Fruit fly (Drosophila melanogaster) whole organism, adult: ENCODE measurements around the gene CG8673.

Source experiments
- CG11617 ChIP-seq: fragments of 200-800 bp; sonication (Bioruptor generic); optimal IDR thresholded peaks from 2 replicates; lab custom pipeline; 2017; ENCODE audit warnings: mild to moderate bottlenecking, missing biosample characterization, missing genetic modification reagents, missing genetic modification characterization
- CG12768 ChIP-seq: fragments of 200-800 bp; sonication (Bioruptor generic); optimal IDR thresholded peaks from 2 replicates; lab custom pipeline; 2017; ENCODE audit warnings: missing biosample characterization, missing genetic modification characterization, mild to moderate bottlenecking, moderate library complexity, missing genetic modification reagents
- CG14711 ChIP-seq: fragments of 200-800 bp; sonication (Bioruptor generic); optimal IDR thresholded peaks from 2 replicates; lab custom pipeline; 2018; ENCODE audit warnings: missing biosample characterization, mild to moderate bottlenecking, missing genetic modification characterization, moderate library complexity
- CG1620 ChIP-seq: fragments of 200-800 bp; sonication (Bioruptor generic); optimal IDR thresholded peaks from 2 replicates; lab custom pipeline; 2016; ENCODE audit warnings: missing biosample characterization, missing genetic modification characterization
- CG33017 ChIP-seq: fragments of 200-800 bp; sonication (Bioruptor generic); optimal IDR thresholded peaks from 2 replicates; lab custom pipeline; 2018; ENCODE audit warnings: missing biosample characterization, mild to moderate bottlenecking, missing genetic modification characterization, moderate library complexity
- CG5204 ChIP-seq: fragments of 200-800 bp; sonication (Bioruptor generic); optimal IDR thresholded peaks from 2 replicates; lab custom pipeline; 2016; ENCODE audit warnings: missing biosample characterization, missing genetic modification characterization
- CG7045 ChIP-seq: fragments of 200-800 bp; sonication (Bioruptor generic); optimal IDR thresholded peaks from 2 replicates; lab custom pipeline; 2017; ENCODE audit warnings: missing biosample characterization, mild to moderate bottlenecking, missing genetic modification characterization
- CG7101 ChIP-seq: fragments of 200-800 bp; sonication (Bioruptor generic); optimal IDR thresholded peaks from 2 replicates; lab custom pipeline; 2018; ENCODE audit warnings: missing biosample characterization, mild to moderate bottlenecking, missing genetic modification characterization, moderate library complexity
- Clk ChIP-seq: fragments of 200-800 bp; sonication (Bioruptor generic); optimal IDR thresholded peaks from 2 replicates; lab custom pipeline; 2017; ENCODE audit warnings: missing biosample characterization, missing genetic modification characterization
- Crg-1 ChIP-seq: fragments of 200-800 bp; sonication (Bioruptor generic); optimal IDR thresholded peaks from 2 replicates; lab custom pipeline; 2016; ENCODE audit warnings: missing biosample characterization, missing genetic modification characterization
- Hr96 ChIP-seq: fragments of 200-800 bp; sonication (Bioruptor generic); optimal IDR thresholded peaks from 2 replicates; lab custom pipeline; 2016; ENCODE audit warnings: missing biosample characterization, missing genetic modification characterization
- Mnt ChIP-seq: fragments of 200-800 bp; sonication (Bioruptor generic); optimal IDR thresholded peaks from 2 replicates; lab custom pipeline; 2016; ENCODE audit warnings: missing biosample characterization, mild to moderate bottlenecking, missing genetic modification characterization
- bab1 ChIP-seq: fragments of 200-800 bp; sonication (Bioruptor generic); optimal IDR thresholded peaks from 3 replicates; lab custom pipeline; 2019; ENCODE audit warnings: missing biosample characterization, mild to moderate bottlenecking, missing genetic modification characterization, moderate library complexity
- cic ChIP-seq: fragments of 200-800 bp; sonication (Bioruptor generic); optimal IDR thresholded peaks from 2 replicates; lab custom pipeline; 2017; ENCODE audit warnings: missing biosample characterization, mild to moderate bottlenecking, missing genetic modification characterization, moderate library complexity
- cnc ChIP-seq, 2 experiments: fragments of >200 bp; optimal IDR thresholded peaks; 2 replicates each; lab custom pipeline; 2017
- kay ChIP-seq: fragments of 200-800 bp; sonication (Bioruptor generic); peaks from one replicate; lab custom pipeline; 2016; ENCODE audit warnings: missing biosample characterization, missing genetic modification characterization, borderline replicate concordance
- ovo ChIP-seq: fragments of 200-800 bp; sonication (Bioruptor generic); optimal IDR thresholded peaks from 2 replicates; lab custom pipeline; 2016; ENCODE audit warnings: missing biosample characterization, missing genetic modification characterization
- pad ChIP-seq: fragments of 200-800 bp; sonication (Bioruptor generic); optimal IDR thresholded peaks from 3 replicates; lab custom pipeline; 2017; ENCODE audit warnings: missing biosample characterization, missing genetic modification characterization, mild to moderate bottlenecking, moderate library complexity, missing genetic modification reagents
- tj ChIP-seq: fragments of 200-800 bp; sonication (Bioruptor generic); optimal IDR thresholded peaks from 3 replicates; lab custom pipeline; 2017; ENCODE audit warnings: missing biosample characterization, mild to moderate bottlenecking, missing genetic modification characterization, moderate library complexity
- toe ChIP-seq: fragments of 200-800 bp; sonication (Bioruptor generic); optimal IDR thresholded peaks from 2 replicates; lab custom pipeline; 2016; ENCODE audit warnings: missing biosample characterization, missing genetic modification characterization

Gene CG8673

dm6 chr2L:8123711-8124379 lies at the start of gene CG8673, which contains the start of gene mon2:
Gene CG8673, plus strand, starts transcription at chr2L:8124329.
Gene mon2, minus strand, starts transcription at chr2L:8124010.
- TF ChIP-seq Mnt (GFP tag; lab: Kevin White, UChicago) (peak; percentile 3), tj (GFP tag; lab: Kevin White, UChicago) (peak; percentile 0), bab1 (peak; percentile 45), cnc (optimal IDR thresholded peaks at IDR 0.05; lab: Kevin White, UChicago) (no peak)

DNA sequence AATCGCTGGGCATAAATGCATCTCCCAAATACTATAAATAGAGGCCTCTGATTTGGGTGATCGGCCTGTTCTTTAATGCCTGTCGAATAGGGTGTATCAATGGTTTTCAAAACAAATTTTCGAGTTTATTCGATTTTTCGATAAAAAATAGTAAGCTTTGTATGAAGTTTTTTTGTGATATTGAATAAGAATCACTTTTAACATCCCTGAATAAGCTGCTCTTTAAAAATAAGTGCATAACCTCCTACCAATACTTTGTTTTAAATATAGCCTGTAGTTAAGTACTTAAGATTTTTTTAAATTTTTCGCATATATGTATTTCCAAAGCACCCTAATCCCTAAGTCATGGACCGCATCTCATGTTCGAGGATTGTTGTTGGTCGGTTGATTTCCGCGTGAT lies 43.5 kb upstream of the CG8673 start:
- TF ChIP-seq Hr96 (GFP tag; lab: Kevin White, UChicago) (no peak), tj (GFP tag; lab: Kevin White, UChicago) (no peak), CG33017 (tag; lab: Kevin White, UChicago) (no peak), CG7045 (GFP tag; lab: Kevin White, UChicago) (no peak), cic (GFP tag; lab: Kevin White, UChicago) (no peak), bab1 (no peak), CG14711 (tag; lab: Kevin White, UChicago) (no peak)

DNA sequence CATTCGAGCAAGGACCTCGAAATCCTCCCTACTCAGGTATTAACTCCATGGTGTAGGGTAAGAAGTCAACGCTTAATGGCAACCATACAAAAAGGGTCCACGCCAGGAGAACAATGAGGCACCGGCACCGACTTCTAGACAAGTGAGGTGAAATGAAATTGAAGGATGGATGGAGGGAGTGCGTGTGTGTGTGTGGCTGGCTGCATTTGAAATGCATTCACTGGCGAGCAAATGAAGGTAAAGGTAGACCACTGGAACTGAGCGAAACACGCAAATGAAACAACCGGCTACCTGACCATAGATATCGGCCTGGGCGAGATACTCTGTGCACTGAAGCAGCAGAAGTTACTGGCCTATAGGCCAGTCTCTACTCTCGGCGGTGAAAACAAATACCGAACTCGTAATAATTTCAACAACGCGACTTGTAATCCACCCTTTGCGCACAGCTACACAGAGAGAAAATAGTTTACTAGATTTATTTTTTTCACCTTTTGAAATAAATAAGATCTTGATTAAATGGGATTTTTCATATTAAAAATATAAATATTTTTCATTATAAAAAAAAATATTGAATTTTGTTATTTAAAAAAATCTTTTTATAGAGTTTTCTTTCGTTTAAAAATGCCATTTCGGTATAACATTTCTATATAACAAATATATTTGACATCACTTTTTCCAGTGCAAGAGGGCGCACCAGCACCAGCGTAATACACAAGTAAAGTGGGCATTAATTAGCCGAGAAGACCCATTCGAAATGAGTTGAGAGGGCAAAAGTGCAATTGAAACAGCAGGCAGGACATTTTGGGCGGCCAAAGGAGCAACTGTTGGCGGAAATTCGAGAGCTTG lies 42.3 kb upstream of the CG8673 start:
- peak; percentile 63 for TF ChIP-seq CG33017 (tag; lab: Kevin White, UChicago)
- TF ChIP-seq CG7101, result peak; percentile 57
- no peak for TF ChIP-seq Crg-1 (GFP tag; lab: Kevin White, UChicago)
- TF ChIP-seq tj (GFP tag; lab: Kevin White, UChicago), result peak; percentile 24
- TF ChIP-seq CG14711 (tag; lab: Kevin White, UChicago), result peak; percentile 50
- TF ChIP-seq CG11617 (GFP tag; lab: Kevin White, UChicago), result peak; percentile 77
- no peak for TF ChIP-seq toe (GFP tag; lab: Kevin White, UChicago)

- TF ChIP-seq Crg-1 (GFP tag; lab: Kevin White, UChicago) (no peak), CG14711 (tag; lab: Kevin White, UChicago) (no peak), pad (peak; percentile 33), tj (GFP tag; lab: Kevin White, UChicago) (peak; percentile 4), CG7045 (GFP tag; lab: Kevin White, UChicago) (no peak), bab1 (peak; percentile 42), cic (GFP tag; lab: Kevin White, UChicago) (no peak), CG5204 (GFP tag; lab: Kevin White, UChicago) (no peak)
Measured at dm6 chr2L:8082692-8083412, 41.3 kb upstream of the CG8673 start, which contains the start of gene Mcr. Gene Mcr, minus strand, starts transcription at chr2L:8082982.

- TF ChIP-seq CG11617 (GFP tag; lab: Kevin White, UChicago) (no peak), toe (GFP tag; lab: Kevin White, UChicago) (no peak), ovo (GFP tag; lab: Kevin White, UChicago) (no peak), Hr96 (GFP tag; lab: Kevin White, UChicago) (no peak), cnc (optimal IDR thresholded peaks at IDR 0.05; lab: Kevin White, UChicago) (no peak), CG33017 (tag; lab: Kevin White, UChicago) (no peak), Clk (no peak), tj (GFP tag; lab: Kevin White, UChicago) (no peak), CG7101 (no peak), kay (GFP tag; lab: Kevin White, UChicago) (no peak), CG12768 (GFP tag; lab: Kevin White, UChicago) (no peak), CG1620 (GFP tag; lab: Kevin White, UChicago) (no peak), CG14711 (tag; lab: Kevin White, UChicago) (no peak), CG5204 (GFP tag; lab: Kevin White, UChicago) (no peak), cic (GFP tag; lab: Kevin White, UChicago) (no peak), Crg-1 (GFP tag; lab: Kevin White, UChicago) (no peak), CG7045 (GFP tag; lab: Kevin White, UChicago) (no peak), pad (no peak)
Measured at dm6 chr2L:8083413-8083426, 40.9 kb upstream of the CG8673 start, which contains the start of gene Bsg. Gene Bsg, plus strand, starts transcription at chr2L:8083420.

- no peak for TF ChIP-seq CG11617 (GFP tag; lab: Kevin White, UChicago)
- no peak for TF ChIP-seq CG5204 (GFP tag; lab: Kevin White, UChicago)
- peak; percentile 25 for TF ChIP-seq CG33017 (tag; lab: Kevin White, UChicago)
- no peak for TF ChIP-seq CG12768 (GFP tag; lab: Kevin White, UChicago)
- TF ChIP-seq CG7045 (GFP tag; lab: Kevin White, UChicago), result no peak
- TF ChIP-seq CG14711 (tag; lab: Kevin White, UChicago), result peak; percentile 98
- TF ChIP-seq cnc (optimal IDR thresholded peaks at IDR 0.05; lab: Kevin White, UChicago), result no peak
- TF ChIP-seq kay (GFP tag; lab: Kevin White, UChicago), result peak; percentile 33
- peak; percentile 68 for TF ChIP-seq cic (GFP tag; lab: Kevin White, UChicago)
- no peak for TF ChIP-seq CG1620 (GFP tag; lab: Kevin White, UChicago)
- TF ChIP-seq Clk, result no peak
- TF ChIP-seq CG7101, result peak; percentile 20
- no peak for TF ChIP-seq tj (GFP tag; lab: Kevin White, UChicago)
- TF ChIP-seq bab1, result peak; percentile 62
- peak; percentile 58 for TF ChIP-seq Mnt (GFP tag; lab: Kevin White, UChicago)
- no peak for TF ChIP-seq Hr96 (GFP tag; lab: Kevin White, UChicago)
- TF ChIP-seq Crg-1 (GFP tag; lab: Kevin White, UChicago), result no peak
- TF ChIP-seq ovo (GFP tag; lab: Kevin White, UChicago), result no peak
- TF ChIP-seq toe (GFP tag; lab: Kevin White, UChicago), result no peak
- no peak for TF ChIP-seq pad
Measured at dm6 chr2L:8083427-8084295, 40.5 kb upstream of the CG8673 start.
